Fruit fly (Drosophila melanogaster): ENCODE measurements around the gene ttk.

The ttk gene

dm6 chr3R:31709142-31709541, 4.5 kb upstream of the ttk start (continued):
- TF ChIP-seq Smox (GFP tag; optimal IDR thresholded peaks at IDR 0.05) (peak; percentile 16), CG31627 (GFP tag; optimal IDR thresholded peaks at IDR 0.05) (peak; percentile 44), esn (GFP tag; optimal IDR thresholded peaks at IDR 0.05) (peak; percentile 46), CG7368 (GFP tag; optimal IDR thresholded peaks at IDR 0.05) (peak; percentile 8), Blimp-1 (GFP tag; optimal IDR thresholded peaks at IDR 0.05) (no peak), CG9139 (GFP tag; optimal IDR thresholded peaks at IDR 0.05) (no peak), net (GFP tag; optimal IDR thresholded peaks at IDR 0.05) (peak; percentile 48), lz (GFP tag; optimal IDR thresholded peaks at IDR 0.05) (peak; percentile 41), dac (GFP tag; optimal IDR thresholded peaks at IDR 0.05) (peak; percentile 74), salr (GFP tag; optimal IDR thresholded peaks at IDR 0.05) (peak in 1 of 2 experiments; percentile 45), Hr38 (GFP tag; optimal IDR thresholded peaks at IDR 0.05) (no peak), dsx (GFP tag; optimal IDR thresholded peaks at IDR 0.05; ENCODE audit: poor library complexity, severe bottlenecking) (no peak), Eip75B (GFP tag; optimal IDR thresholded peaks at IDR 0.05) (peak; percentile 48), CG10631 (GFP tag; optimal IDR thresholded peaks at IDR 0.05) (peak; percentile 38), vri (GFP tag; optimal IDR thresholded peaks at IDR 0.05) (peak; percentile 31), cyc (GFP tag; optimal IDR thresholded peaks at IDR 0.05) (peak; percentile 40), Sox102F (GFP tag; optimal IDR thresholded peaks at IDR 0.05) (peak; percentile 1), CG11294 (GFP tag; IDR thresholded peaks at IDR 0.05) (peak; percentile 24; the same call in 1 of the 2 replicates), Ets21C (GFP tag; optimal IDR thresholded peaks at IDR 0.05) (no peak), achi (GFP tag; optimal IDR thresholded peaks at IDR 0.05) (no peak), CG3032 (tag; optimal IDR thresholded peaks at IDR 0.05) (no peak)

DNA sequence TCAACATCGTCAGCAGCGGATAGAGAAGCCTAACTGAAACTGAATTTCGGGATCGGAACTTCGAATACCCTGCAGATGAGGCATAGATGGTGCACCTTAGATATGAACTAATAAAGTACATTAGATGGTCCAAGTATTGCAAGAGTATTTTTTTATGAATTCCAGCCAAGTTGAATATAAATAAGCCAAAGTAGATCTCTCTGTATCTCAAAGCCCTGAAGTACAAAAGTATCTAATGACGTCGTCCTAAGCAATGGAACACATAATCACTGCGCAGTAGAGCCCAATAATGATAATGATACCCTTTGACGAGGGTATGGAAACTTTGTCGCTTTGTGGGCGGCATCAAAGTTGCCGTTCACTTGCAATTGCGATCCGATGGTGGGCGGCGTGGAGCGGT, 3.9 kb upstream of the ttk start:
- TF ChIP-seq eg (GFP tag; IDR thresholded peaks at IDR 0.05): peak; percentile 46; the same call in 2 of the 3 replicates
- peak; percentile 48 for TF ChIP-seq Hr4 (GFP tag; optimal IDR thresholded peaks at IDR 0.05)
- TF ChIP-seq CG15336 (GFP tag; IDR thresholded peaks at IDR 0.05): peak; percentile 30; the same call in 1 of the 2 replicates
- peak; percentile 16 for TF ChIP-seq Eip78C (GFP tag)
- TF ChIP-seq Met (GFP tag; optimal IDR thresholded peaks at IDR 0.05): no peak
- TF ChIP-seq net (GFP tag; optimal IDR thresholded peaks at IDR 0.05): no peak
- TF ChIP-seq CG7368 (GFP tag; optimal IDR thresholded peaks at IDR 0.05): no peak
- peak; percentile 34 for TF ChIP-seq CG6276 (GFP tag; optimal IDR thresholded peaks at IDR 0.05)
- peak; percentile 13 for TF ChIP-seq dac (GFP tag; optimal IDR thresholded peaks at IDR 0.05)
- peak; percentile 2 for TF ChIP-seq CG4318 (GFP tag; optimal IDR thresholded peaks at IDR 0.05)
- TF ChIP-seq CG32006 (GFP tag; optimal IDR thresholded peaks at IDR 0.05): peak; percentile 64
- peak; percentile 17 for TF ChIP-seq achi (GFP tag; optimal IDR thresholded peaks at IDR 0.05)
- TF ChIP-seq CG10631 (GFP tag; optimal IDR thresholded peaks at IDR 0.05): peak; percentile 15
- TF ChIP-seq CG11294 (GFP tag; IDR thresholded peaks at IDR 0.05): 0 out of 2 replicates have a peak, but pooled peaks have one; percentile 31

DNA sequence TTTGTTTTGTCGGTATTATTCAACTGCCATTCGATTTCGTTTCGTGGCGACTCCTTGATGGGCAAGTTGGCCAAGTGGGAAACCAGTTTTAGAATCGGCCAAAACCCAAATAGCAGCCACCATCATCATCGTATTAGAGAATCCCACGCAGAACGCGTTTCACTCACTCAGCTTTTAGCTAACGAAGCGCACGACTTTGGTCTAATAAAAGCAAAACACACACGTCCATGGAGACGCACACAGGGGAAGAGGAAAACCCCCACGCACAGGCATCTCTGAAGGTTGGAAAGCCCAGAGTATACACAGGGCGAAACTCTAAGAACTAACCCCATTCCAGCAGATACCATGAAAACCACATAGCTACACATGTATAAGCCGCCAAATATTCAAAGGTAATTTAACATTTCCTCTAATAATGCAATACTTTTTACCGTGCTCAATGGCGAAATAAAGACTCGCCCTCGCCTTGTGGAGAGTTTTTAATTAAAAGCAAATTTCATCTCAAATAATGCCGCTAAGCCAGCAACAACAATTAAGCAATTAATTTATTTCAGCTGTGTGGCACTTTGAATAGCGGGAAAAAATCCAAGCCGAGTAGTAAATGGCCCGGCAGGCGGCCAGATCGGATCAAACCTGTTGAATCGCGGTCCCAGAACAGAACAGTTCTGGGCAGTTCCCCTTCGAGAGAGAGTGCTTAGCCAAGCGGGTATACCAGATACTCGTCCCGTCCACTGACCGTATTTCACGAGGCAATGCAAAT, 2.2 kb upstream of the ttk start:
- TF ChIP-seq Sox14 (GFP tag; optimal IDR thresholded peaks at IDR 0.05) (peak; percentile 8), CG32006 (GFP tag; optimal IDR thresholded peaks at IDR 0.05) (peak; percentile 27), fd85E (GFP tag; optimal IDR thresholded peaks at IDR 0.05) (no peak)

DNA sequence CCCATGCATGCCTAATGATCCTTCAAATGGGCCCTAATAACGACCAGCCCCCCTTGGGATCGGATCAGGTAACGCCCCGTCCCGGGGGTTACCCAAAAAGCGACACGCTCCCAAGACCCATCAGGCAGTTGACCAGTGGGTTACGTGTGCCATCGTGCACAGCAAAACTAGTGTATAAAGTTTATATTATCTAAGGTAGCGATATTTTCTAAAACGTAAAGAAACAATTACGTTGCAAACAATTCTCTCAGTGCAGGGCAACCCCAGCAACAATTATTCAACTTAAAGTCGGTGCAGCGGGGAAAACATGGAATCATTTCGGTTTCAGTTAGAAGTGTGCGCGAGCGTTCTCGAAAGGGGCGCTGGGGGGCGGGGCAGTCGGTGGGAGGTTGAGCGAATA, 1.1 kb upstream of the ttk start:
- peak; percentile 16 for TF ChIP-seq achi (GFP tag; optimal IDR thresholded peaks at IDR 0.05)
- peak; percentile 11 for TF ChIP-seq CG3919 (GFP tag; optimal IDR thresholded peaks at IDR 0.05)
- TF ChIP-seq CG31627 (GFP tag; optimal IDR thresholded peaks at IDR 0.05): peak; percentile 27
- TF ChIP-seq CG6792 (GFP tag; optimal IDR thresholded peaks at IDR 0.05): no peak
- peak; percentile 44; the same call in 2 of the 3 replicates for TF ChIP-seq CG8119 (GFP tag; IDR thresholded peaks at IDR 0.05)
- no peak for TF ChIP-seq CG8319 (GFP tag; optimal IDR thresholded peaks at IDR 0.05)
- TF ChIP-seq Ets21C (GFP tag; optimal IDR thresholded peaks at IDR 0.05): no peak
- peak; percentile 9 for TF ChIP-seq pdm3 (GFP tag; optimal IDR thresholded peaks at IDR 0.05)
- no peak for TF ChIP-seq acj6 (GFP tag; optimal IDR thresholded peaks at IDR 0.05)
- TF ChIP-seq Sox15 (GFP tag; optimal IDR thresholded peaks at IDR 0.05): no peak
- no peak for TF ChIP-seq CG11294 (GFP tag; IDR thresholded peaks at IDR 0.05)
- TF ChIP-seq CG3032 (tag; optimal IDR thresholded peaks at IDR 0.05): no peak
- TF ChIP-seq CG15336 (GFP tag; IDR thresholded peaks at IDR 0.05): 0 out of 2 replicates have a peak, but pooled peaks have one; percentile 38
- 0 out of 3 replicates have a peak, but pooled peaks have one; percentile 24 for TF ChIP-seq eg (GFP tag; IDR thresholded peaks at IDR 0.05)
- TF ChIP-seq CG8632 (GFP tag; optimal IDR thresholded peaks at IDR 0.05): no peak
- TF ChIP-seq fd85E (GFP tag; optimal IDR thresholded peaks at IDR 0.05): no peak
- TF ChIP-seq esn (GFP tag; optimal IDR thresholded peaks at IDR 0.05): no peak
- TF ChIP-seq Gug (GFP tag; IDR thresholded peaks at IDR 0.05): peak; percentile 19; the same call in 1 of the 2 replicates
- peak; percentile 27 for TF ChIP-seq CG6276 (GFP tag; optimal IDR thresholded peaks at IDR 0.05)
- peak; percentile 53 for TF ChIP-seq Eip78C (GFP tag)
- TF ChIP-seq Lpt (GFP tag; optimal IDR thresholded peaks at IDR 0.05): no peak
- TF ChIP-seq Hr39 (GFP tag; optimal IDR thresholded peaks at IDR 0.05): peak; percentile 14
- TF ChIP-seq cyc (GFP tag; optimal IDR thresholded peaks at IDR 0.05): peak; percentile 12
- peak; percentile 34; the same call in 2 of the 3 replicates for TF ChIP-seq CG6163 (GFP tag; IDR thresholded peaks at IDR 0.05)

Data from whole organism, prepupa.